Fruit fly (Drosophila melanogaster) whole organism, embryonic: ENCODE measurements around the gene CG1136.

ENCODE experiments used
- BtbVII ChIP-seq: fragments of 200-800 bp; sonication (Bioruptor generic); optimal IDR thresholded peaks from 3 replicates; lab custom pipeline; 2017; ENCODE audit warnings: missing biosample characterization, mild to moderate bottlenecking, missing genetic modification characterization
- CG11247 ChIP-seq: fragments of 200-800 bp; sonication (Bioruptor generic); IDR thresholded peaks from 2 replicates; pipeline ENCODE4 v1.3.6; 2022; ENCODE audit warnings: missing biosample characterization, missing genetic modification characterization
- CG11560 ChIP-seq: fragments of 200-800 bp; sonication (Bioruptor generic); IDR thresholded peaks from 3 replicates; pipeline ENCODE4 v1.3.6; 2022; ENCODE audit warnings: missing biosample characterization, missing genetic modification characterization
- CG11695 ChIP-seq: fragments of 200-800 bp; sonication (Bioruptor generic); IDR thresholded peaks from 3 replicates; pipeline ENCODE4 v1.3.6; 2022; ENCODE audit warnings: missing biosample characterization, missing genetic modification characterization
- CG1529 ChIP-seq: fragments of 200-800 bp; sonication (Bioruptor generic); optimal IDR thresholded peaks from 3 replicates; lab custom pipeline; 2018; ENCODE audit warnings: missing biosample characterization, missing genetic modification characterization
- CG16863 ChIP-seq: fragments of 200-800 bp; sonication (Bioruptor generic); optimal IDR thresholded peaks from 3 replicates; lab custom pipeline; 2016; ENCODE audit warnings: missing biosample characterization, missing genetic modification characterization
- CG17912 ChIP-seq: fragments of 200-800 bp; sonication (Bioruptor generic); optimal IDR thresholded peaks from 2 replicates; lab custom pipeline; 2018; ENCODE audit warnings: missing biosample characterization, mild to moderate bottlenecking, missing genetic modification characterization
- CG18262 ChIP-seq: fragments of 200-800 bp; optimal IDR thresholded peaks from 3 replicates; lab custom pipeline; 2019; ENCODE audit warnings: missing biosample characterization, mild to moderate bottlenecking, missing genetic modification characterization, moderate library complexity
- CG18619 ChIP-seq: fragments of 200-800 bp; sonication (Bioruptor generic); optimal IDR thresholded peaks from 3 replicates; lab custom pipeline; 2017; ENCODE audit warnings: missing biosample characterization, mild to moderate bottlenecking, missing genetic modification characterization
- CG2199 ChIP-seq: fragments of 200-800 bp; sonication (Bioruptor generic); IDR thresholded peaks from 3 replicates; pipeline ENCODE4 v1.3.6; 2022; ENCODE audit warnings: missing biosample characterization, missing genetic modification characterization
- CG8765 ChIP-seq: fragments of 200-800 bp; sonication (Bioruptor generic); IDR thresholded peaks from 2 replicates; pipeline ENCODE4 v1.3.6; 2022; ENCODE audit warnings: missing biosample characterization, missing genetic modification characterization
- CG9609 ChIP-seq: fragments of 200-800 bp; sonication (Bioruptor generic); optimal IDR thresholded peaks from 3 replicates; lab custom pipeline; 2016; ENCODE audit warnings: missing biosample characterization, missing genetic modification characterization
- CG9727 ChIP-seq: fragments of 200-800 bp; sonication (Bioruptor generic); optimal IDR thresholded peaks from 3 replicates; lab custom pipeline; 2017; ENCODE audit warnings: missing biosample characterization, mild to moderate bottlenecking, missing genetic modification characterization
- GATAe ChIP-seq: fragments of 200-800 bp; sonication (Bioruptor generic); conservative IDR thresholded peaks from 2 replicates; pipeline ENCODE4 v1.3.6; 2022; ENCODE audit warnings: missing biosample characterization, missing genetic modification characterization
- H15 ChIP-seq: fragments of 200-800 bp; sonication (Bioruptor generic); IDR thresholded peaks from 3 replicates; pipeline ENCODE4 v1.3.6; 2022; ENCODE audit warnings: missing biosample characterization, missing genetic modification characterization
- Hmr ChIP-seq: fragments of 200-800 bp; sonication (Bioruptor generic); optimal IDR thresholded peaks from 3 replicates; lab custom pipeline; 2017; ENCODE audit warnings: mild to moderate bottlenecking, missing biosample characterization, missing genetic modification reagents, missing genetic modification characterization
- Jarid2 ChIP-seq: fragments of 200-800 bp; sonication (Bioruptor generic); optimal IDR thresholded peaks from 3 replicates; lab custom pipeline; 2017; ENCODE audit warnings: mild to moderate bottlenecking, missing biosample characterization, missing genetic modification reagents, missing genetic modification characterization
- Max ChIP-seq: fragments of 200-800 bp; sonication (Bioruptor generic); optimal IDR thresholded peaks from 2 replicates; lab custom pipeline; 2016; ENCODE audit warnings: missing biosample characterization, mild to moderate bottlenecking, missing genetic modification characterization
- Meics ChIP-seq: fragments of 200-800 bp; sonication (Bioruptor generic); optimal IDR thresholded peaks from 2 replicates; lab custom pipeline; 2017; ENCODE audit warnings: missing biosample characterization, mild to moderate bottlenecking, missing genetic modification characterization
- NC2β ChIP-seq: fragments of 200-800 bp; sonication (Bioruptor generic); optimal IDR thresholded peaks from 2 replicates; lab custom pipeline; 2016; ENCODE audit warnings: missing biosample characterization, missing genetic modification characterization
- NFAT ChIP-seq: fragments of 200-800 bp; sonication (Bioruptor generic); IDR thresholded peaks from 2 replicates; pipeline ENCODE4 v1.3.6; 2022; ENCODE audit warnings: missing biosample characterization, missing genetic modification characterization
- NK7.1 ChIP-seq: fragments of 200-800 bp; sonication (Bioruptor generic); optimal IDR thresholded peaks from 3 replicates; lab custom pipeline; 2016; ENCODE audit warnings: missing biosample characterization, missing genetic modification characterization
- Xbp1 ChIP-seq: fragments of 200-800 bp; sonication (Bioruptor generic); optimal IDR thresholded peaks from 3 replicates; lab custom pipeline; 2016; ENCODE audit warnings: missing biosample characterization, mild to moderate bottlenecking, missing genetic modification characterization
- ara ChIP-seq: fragments of 200-800 bp; sonication (Bioruptor generic); IDR thresholded peaks from 2 replicates; pipeline ENCODE4 v1.3.6; 2022; ENCODE audit warnings: missing biosample characterization, missing genetic modification characterization
- ase ChIP-seq: fragments of 200-800 bp; sonication (Bioruptor generic); IDR thresholded peaks from 3 replicates; pipeline ENCODE4 v1.3.6; 2022; ENCODE audit warnings: missing biosample characterization, missing genetic modification characterization
- chif ChIP-seq, 2 experiments: fragments of 200-800 bp; sonication (Bioruptor generic); optimal IDR thresholded peaks; 3 replicates each; lab custom pipeline; 2016; ENCODE audit warnings: missing biosample characterization in 2 of 2, missing genetic modification characterization in 2 of 2
- ci ChIP-seq: fragments of 200-800 bp; sonication (Bioruptor generic); IDR thresholded peaks from 3 replicates; pipeline ENCODE4 v1.3.6; 2022; ENCODE audit warnings: missing biosample characterization, missing genetic modification characterization
- crc ChIP-seq: fragments of 200-800 bp; sonication (Bioruptor generic); optimal IDR thresholded peaks from 2 replicates; lab custom pipeline; 2016; ENCODE audit warnings: missing biosample characterization, missing genetic modification characterization
- dysf ChIP-seq: fragments of 200-800 bp; sonication (Bioruptor generic); IDR thresholded peaks from 3 replicates; pipeline ENCODE4 v1.3.6; 2022; ENCODE audit warnings: missing biosample characterization, missing genetic modification characterization
- emc ChIP-seq: fragments of 200-800 bp; sonication (Bioruptor generic); optimal IDR thresholded peaks from 2 replicates; lab custom pipeline; 2016; ENCODE audit warnings: missing biosample characterization, missing genetic modification characterization
- en ChIP-seq: fragments of 200-800 bp; sonication (Bioruptor generic); optimal IDR thresholded peaks from 2 replicates; lab custom pipeline; 2016; ENCODE audit warnings: missing biosample characterization, missing genetic modification characterization
- esg ChIP-seq: fragments of 200-800 bp; sonication (Bioruptor generic); conservative IDR thresholded peaks from 2 replicates; pipeline ENCODE4 v1.3.6; 2022; ENCODE audit warnings: missing biosample characterization, missing genetic modification characterization
- fd3F ChIP-seq: fragments of 200-800 bp; sonication (Bioruptor generic); optimal IDR thresholded peaks from 2 replicates; lab custom pipeline; 2018; ENCODE audit warnings: missing biosample characterization, mild to moderate bottlenecking, missing genetic modification characterization, moderate library complexity
- gcm ChIP-seq: fragments of 200-800 bp; sonication (Bioruptor generic); optimal IDR thresholded peaks from 2 replicates; lab custom pipeline; 2019; ENCODE audit warnings: missing biosample characterization, mild to moderate bottlenecking, missing genetic modification characterization, moderate library complexity
- h ChIP-seq: fragments of >200 bp; optimal IDR thresholded peaks from 2 replicates; lab custom pipeline; 2017
- kah ChIP-seq: fragments of 200-800 bp; sonication (Bioruptor generic); optimal IDR thresholded peaks from 2 replicates; lab custom pipeline; 2018; ENCODE audit warnings: missing biosample characterization, mild to moderate bottlenecking, missing genetic modification characterization
- lmd ChIP-seq: fragments of 200-800 bp; sonication (Bioruptor generic); IDR thresholded peaks from 2 replicates; pipeline ENCODE4 v1.3.6; 2022; ENCODE audit warnings: missing biosample characterization, missing genetic modification characterization
- maf-S ChIP-seq: fragments of 200-800 bp; sonication (Bioruptor generic); optimal IDR thresholded peaks from 2 replicates; lab custom pipeline; 2016; ENCODE audit warnings: missing biosample characterization, missing genetic modification characterization
- pros ChIP-seq: fragments of 200-800 bp; sonication (Bioruptor generic); optimal IDR thresholded peaks from 3 replicates; lab custom pipeline; 2019; ENCODE audit warnings: missing biosample characterization, mild to moderate bottlenecking, missing genetic modification characterization, moderate library complexity
- pzg ChIP-seq: fragments of 200-800 bp; sonication (Bioruptor generic); optimal IDR thresholded peaks from 3 replicates; lab custom pipeline; 2018; ENCODE audit warnings: missing biosample characterization, mild to moderate bottlenecking, missing genetic modification characterization, moderate library complexity
- ranshi ChIP-seq: fragments of 200-800 bp; sonication (Bioruptor generic); IDR thresholded peaks from 2 replicates; pipeline ENCODE4 v1.3.6; 2022; ENCODE audit warnings: missing biosample characterization, missing genetic modification characterization
- seq ChIP-seq: fragments of 200-800 bp; sonication (Bioruptor generic); IDR thresholded peaks from 2 replicates; pipeline ENCODE4 v1.3.6; 2022; ENCODE audit warnings: missing biosample characterization, missing genetic modification characterization
- sim ChIP-seq: fragments of 200-800 bp; sonication (Bioruptor generic); IDR thresholded peaks from 2 replicates; pipeline ENCODE4 v1.3.6; 2022; ENCODE audit warnings: missing biosample characterization, missing genetic modification characterization
- sqz ChIP-seq: fragments of 200-800 bp; sonication (Bioruptor generic); optimal IDR thresholded peaks from 3 replicates; lab custom pipeline; 2018; ENCODE audit warnings: missing biosample characterization, mild to moderate bottlenecking, missing genetic modification characterization
- sr ChIP-seq: fragments of 200-800 bp; sonication (Bioruptor generic); IDR thresholded peaks from 3 replicates; pipeline ENCODE4 v1.3.6; 2022; ENCODE audit warnings: missing biosample characterization, missing genetic modification characterization
- ssp ChIP-seq: fragments of 200-800 bp; sonication (Bioruptor generic); IDR thresholded peaks from 2 replicates; pipeline ENCODE4 v1.3.6; 2022; ENCODE audit warnings: missing biosample characterization, missing genetic modification characterization
- trh ChIP-seq: fragments of 200-800 bp; sonication (Bioruptor generic); optimal IDR thresholded peaks from 2 replicates; lab custom pipeline; 2016; ENCODE audit warnings: missing biosample characterization, missing genetic modification characterization
- ttk ChIP-seq: fragments of 200-800 bp; sonication (Bioruptor generic); IDR thresholded peaks from 2 replicates; pipeline ENCODE4 v2.1.2; 2022; ENCODE audit warnings: missing biosample characterization, missing genetic modification characterization
- tup ChIP-seq: fragments of 200-800 bp; sonication (Bioruptor generic); optimal IDR thresholded peaks from 2 replicates; lab custom pipeline; 2016; ENCODE audit warnings: missing biosample characterization, mild to moderate bottlenecking, missing genetic modification characterization, moderate library complexity
- vvl ChIP-seq: fragments of 200-800 bp; sonication (Bioruptor generic); IDR thresholded peaks from 2 replicates; pipeline ENCODE4 v1.3.6; 2022; ENCODE audit warnings: missing biosample characterization, missing genetic modification characterization
- yki ChIP-seq: fragments of >200 bp; optimal IDR thresholded peaks from 3 replicates; lab custom pipeline; 2018
- zfh2 ChIP-seq: fragments of 200-800 bp; sonication (Bioruptor generic); optimal IDR thresholded peaks from 2 replicates; lab custom pipeline; 2016; ENCODE audit warnings: missing biosample characterization, missing genetic modification characterization

Gene CG1136

DNA sequence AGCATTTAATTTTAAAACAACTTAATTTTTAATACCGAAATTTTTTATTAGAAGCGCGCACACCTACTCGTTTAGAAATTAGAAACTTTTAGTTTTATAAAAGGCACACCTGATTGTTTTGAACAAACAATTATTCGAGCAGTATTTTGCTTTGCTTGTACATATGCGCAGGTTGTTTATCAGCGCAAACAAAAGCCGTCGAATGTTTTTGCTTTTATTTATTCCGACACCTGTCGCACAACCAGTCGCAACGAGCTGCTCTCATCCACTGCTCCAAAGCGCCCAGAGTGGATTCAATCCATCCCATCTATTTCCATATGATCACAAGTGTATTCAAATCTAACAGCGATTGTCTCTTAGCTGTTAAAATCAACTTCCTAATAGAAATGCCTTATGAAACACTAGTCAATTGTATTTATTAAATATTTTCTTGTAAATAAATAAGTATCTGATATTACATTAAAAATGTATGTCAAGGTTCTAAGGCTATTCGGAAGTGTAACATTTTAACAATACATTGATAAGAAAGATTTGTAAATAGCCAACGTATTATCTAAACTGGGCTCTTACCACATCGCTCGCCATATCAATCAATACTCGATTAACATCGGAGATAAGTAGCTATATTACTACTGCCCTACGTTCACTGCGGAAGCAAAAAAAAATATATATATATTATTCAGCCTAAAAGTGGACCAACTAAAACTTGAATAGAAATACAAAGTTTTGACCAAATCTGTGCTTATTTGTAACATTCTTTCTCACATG, 20.5 kb upstream of the CG1136 start, which contains the start of gene CG11594 (continued):
- TF ChIP-seq gcm (GFP tag; lab: Kevin White, UChicago) (no peak), H15 (GFP tag; lab: Robert Waterston, UW) (no peak), dysf (GFP tag; lab: Robert Waterston, UW) (peak; percentile 29; the same call in 1 of the 3 replicates), zfh2 (GFP tag; lab: Kevin White, UChicago) (no peak), yki (no peak), CG17912 (GFP tag; lab: Kevin White, UChicago) (peak; percentile 30), sr (no peak), esg (GFP tag; lab: Robert Waterston, UW) (no peak), kah (GFP tag; lab: Kevin White, UChicago) (no peak), h (lab: Kevin White, UChicago) (no peak), crc (GFP tag; lab: Kevin White, UChicago) (no peak), trh (GFP tag; lab: Kevin White, UChicago) (no peak), sqz (no peak), tup (GFP tag; lab: Kevin White, UChicago) (no peak), ara (GFP tag; lab: Robert Waterston, UW) (no peak), CG16863 (no peak), lmd (GFP tag; lab: Robert Waterston, UW) (no peak), CG11247 (no peak), CG9609 (GFP tag; lab: Kevin White, UChicago) (no peak), ase (GFP tag; lab: Robert Waterston, UW) (no peak), seq (GFP tag; lab: Robert Waterston, UW) (no peak), CG2199 (GFP tag; lab: Robert Waterston, UW) (no peak), CG9727 (GFP tag; lab: Kevin White, UChicago) (peak; percentile 27), vvl (GFP tag; lab: Robert Waterston, UW) (peak; percentile 36), sim (GFP tag; lab: Robert Waterston, UW) (no peak), ci (peak; percentile 9; the same call in 1 of the 3 replicates), Hmr (GFP tag; lab: Kevin White, UChicago) (peak; percentile 68), ttk (no peak), NFAT (GFP tag; lab: Robert Waterston, UW) (peak; percentile 33; the same call in 1 of the 2 replicates), CG8765 (GFP tag; lab: Robert Waterston, UW) (no peak), en (GFP tag; lab: Kevin White, UChicago) (no peak), emc (no peak), Meics (peak; percentile 50), Max (no peak), ssp (GFP tag; lab: Robert Waterston, UW) (no peak), pros (GFP tag; lab: Kevin White, UChicago) (no peak), fd3F (GFP tag; lab: Kevin White, UChicago) (peak; percentile 39), Xbp1 (GFP tag; lab: Kevin White, UChicago) (no peak), Jarid2 (GFP tag; lab: Kevin White, UChicago) (peak; percentile 21), BtbVII (peak; percentile 68), CG1529 (GFP tag; lab: Kevin White, UChicago) (no peak), GATAe (GFP tag; lab: Robert Waterston, UW) (no peak), NK7.1 (GFP tag; lab: Kevin White, UChicago) (no peak), pzg (no peak), CG18619 (GFP tag; lab: Kevin White, UChicago) (peak; percentile 37), chif (GFP tag; optimal IDR thresholded peaks at IDR 0.05; lab: Kevin White, UChicago) (no peak), ranshi (GFP tag; lab: Robert Waterston, UW) (peak; percentile 46; the same call in 1 of the 2 replicates), CG11695 (GFP tag; lab: Robert Waterston, UW) (0 out of 3 replicates have a peak, but pooled peaks have one; percentile 23), NC2β (GFP tag; lab: Kevin White, UChicago) (no peak), maf-S (GFP tag; lab: Kevin White, UChicago) (no peak), CG11560 (no peak), CG18262 (tag; lab: Kevin White, UChicago) (no peak)
